Fruit fly (Drosophila melanogaster) whole organism, embryonic: ENCODE results near the gene slf.

Experiments used
- BtbVII ChIP-seq: fragments of 200-800 bp; sonication (Bioruptor generic); optimal IDR thresholded peaks from 3 replicates; lab custom pipeline; 2017; ENCODE audit warnings: missing biosample characterization, mild to moderate bottlenecking, missing genetic modification characterization
- CG10462 ChIP-seq: fragments of 200-800 bp; sonication (Bioruptor generic); optimal IDR thresholded peaks from 2 replicates; lab custom pipeline; 2016; ENCODE audit warnings: missing biosample characterization, missing genetic modification characterization
- CG10543 ChIP-seq: fragments of 200-800 bp; sonication (Bioruptor generic); optimal IDR thresholded peaks from 3 replicates; lab custom pipeline; 2017; ENCODE audit warnings: missing biosample characterization, mild to moderate bottlenecking, missing genetic modification characterization, moderate library complexity
- CG11398 ChIP-seq: fragments of 200-800 bp; sonication (Bioruptor generic); optimal IDR thresholded peaks from 2 replicates; lab custom pipeline; 2016; ENCODE audit warnings: missing biosample characterization, missing genetic modification characterization
- CG16815 ChIP-seq: fragments of 200-800 bp; sonication (Bioruptor generic); optimal IDR thresholded peaks from 3 replicates; lab custom pipeline; 2017; ENCODE audit warnings: missing biosample characterization, mild to moderate bottlenecking, missing genetic modification characterization
- CG18619 ChIP-seq: fragments of 200-800 bp; sonication (Bioruptor generic); optimal IDR thresholded peaks from 3 replicates; lab custom pipeline; 2017; ENCODE audit warnings: missing biosample characterization, mild to moderate bottlenecking, missing genetic modification characterization
- CG31388 ChIP-seq: fragments of 200-800 bp; sonication (Bioruptor generic); optimal IDR thresholded peaks from 2 replicates; lab custom pipeline; 2016; ENCODE audit warnings: missing biosample characterization, missing genetic modification characterization
- CG4282 ChIP-seq: fragments of 200-800 bp; sonication (Bioruptor generic); optimal IDR thresholded peaks from 2 replicates; lab custom pipeline; 2016; ENCODE audit warnings: missing biosample characterization, missing genetic modification characterization
- CG6272 ChIP-seq: fragments of 200-800 bp; sonication (Bioruptor generic); IDR thresholded peaks from 2 replicates; pipeline ENCODE4 v1.3.6; 2022; ENCODE audit warnings: missing biosample characterization, missing genetic modification characterization
- CG6689 ChIP-seq: fragments of 200-800 bp; sonication (Bioruptor generic); IDR thresholded peaks from 2 replicates; pipeline ENCODE4 v1.3.6; 2022; ENCODE audit warnings: missing biosample characterization, missing genetic modification characterization
- CG7963 ChIP-seq: fragments of 200-800 bp; sonication (Bioruptor generic); IDR thresholded peaks from 3 replicates; pipeline ENCODE4 v1.3.6; 2022; ENCODE audit warnings: missing biosample characterization, missing genetic modification characterization; ENCODE audit not compliant: partially characterized antibody
- CG8290 ChIP-seq, 3 experiments: fragments of 200-800 bp; sonication (Bioruptor generic); optimal IDR thresholded peaks; 2 replicates each; lab custom pipeline; 2016 to 2019; ENCODE audit warnings: missing biosample characterization in 3 of 3, missing genetic modification characterization in 3 of 3, mild to moderate bottlenecking in 2 of 3, moderate library complexity in 1 of 3
- CG8359 ChIP-seq: fragments of 200-800 bp; sonication (Bioruptor generic); optimal IDR thresholded peaks from 2 replicates; lab custom pipeline; 2017; ENCODE audit warnings: missing biosample characterization, mild to moderate bottlenecking, missing genetic modification characterization, borderline replicate concordance
- CG8924 ChIP-seq: fragments of 200-800 bp; optimal IDR thresholded peaks from 3 replicates; lab custom pipeline; 2019; ENCODE audit warnings: missing biosample characterization, mild to moderate bottlenecking, missing genetic modification characterization, moderate library complexity
- CG9932 ChIP-seq: fragments of 200-800 bp; sonication (Bioruptor generic); IDR thresholded peaks from 2 replicates; pipeline ENCODE4 v1.3.6; 2022; ENCODE audit warnings: missing biosample characterization, missing genetic modification characterization
- D ChIP-seq, 2 experiments: fragments of 200-800 bp in 1 of 2; fragments of >200 bp in 1 of 2; sonication (Bioruptor generic) in 1 of 2; optimal IDR thresholded peaks; 2 replicates in 1 of 2; 3 replicates in 1 of 2; lab custom pipeline; 2017; ENCODE audit warnings: mild to moderate bottlenecking in 1 of 2, missing biosample characterization in 1 of 2, missing genetic modification characterization in 1 of 2, missing genetic modification reagents in 1 of 2
- D19A ChIP-seq: fragments of 200-800 bp; optimal IDR thresholded peaks from 3 replicates; lab custom pipeline; 2019; ENCODE audit warnings: missing biosample characterization, mild to moderate bottlenecking, missing genetic modification characterization, moderate library complexity
- Dad ChIP-seq: fragments of 200-800 bp; sonication (Bioruptor generic); optimal IDR thresholded peaks from 3 replicates; lab custom pipeline; 2016; ENCODE audit warnings: missing biosample characterization, missing genetic modification characterization
- Dfd ChIP-seq, 2 experiments: fragments of >200 bp; optimal IDR thresholded peaks; 2 replicates each; lab custom pipeline; 2017; ENCODE audit warnings: missing biosample characterization in 2 of 2, missing genetic modification characterization in 2 of 2
- H15 ChIP-seq: fragments of 200-800 bp; sonication (Bioruptor generic); IDR thresholded peaks from 3 replicates; pipeline ENCODE4 v1.3.6; 2022; ENCODE audit warnings: missing biosample characterization, missing genetic modification characterization
- HLH3B ChIP-seq: fragments of 200-800 bp; sonication (Bioruptor generic); IDR thresholded peaks from 2 replicates; pipeline ENCODE4 v1.3.6; 2022; ENCODE audit warnings: missing biosample characterization, missing genetic modification characterization
- Kr ChIP-seq: fragments of 200-800 bp; sonication (Bioruptor generic); optimal IDR thresholded peaks from 2 replicates; lab custom pipeline; 2017; ENCODE audit warnings: missing biosample characterization, mild to moderate bottlenecking, missing genetic modification characterization
- MTF-1 ChIP-seq: fragments of 200-800 bp; sonication (Bioruptor generic); optimal IDR thresholded peaks from 2 replicates; lab custom pipeline; 2018; ENCODE audit warnings: missing biosample characterization, mild to moderate bottlenecking, missing genetic modification characterization, borderline replicate concordance
- Med ChIP-seq: fragments of 200-800 bp; sonication (Bioruptor generic); peaks from one replicate; lab custom pipeline; 2016; ENCODE audit warnings: missing biosample characterization, missing genetic modification characterization, mild to moderate bottlenecking, inconsistent platforms, moderate library complexity
- NfI ChIP-seq: fragments of 200-800 bp; sonication (Bioruptor generic); optimal IDR thresholded peaks from 3 replicates; lab custom pipeline; 2018; ENCODE audit warnings: missing biosample characterization, mild to moderate bottlenecking, missing genetic modification characterization, moderate library complexity
- Optix ChIP-seq: fragments of 200-800 bp; sonication (Bioruptor generic); IDR thresholded peaks from 3 replicates; pipeline ENCODE4 v1.3.6; 2022; ENCODE audit warnings: missing biosample characterization, missing genetic modification characterization
- Spps ChIP-seq: fragments of 200-800 bp; sonication (Bioruptor generic); optimal IDR thresholded peaks from 2 replicates; lab custom pipeline; 2018; ENCODE audit warnings: missing biosample characterization, mild to moderate bottlenecking, missing genetic modification characterization
- ash1 ChIP-seq: fragments of 200-800 bp; sonication (Bioruptor generic); optimal IDR thresholded peaks from 2 replicates; lab custom pipeline; 2018; ENCODE audit warnings: missing biosample characterization, mild to moderate bottlenecking, missing genetic modification characterization
- br ChIP-seq: fragments of >200 bp; optimal IDR thresholded peaks from 2 replicates; lab custom pipeline; 2017
- chinmo ChIP-seq: fragments of 200-800 bp; sonication (Bioruptor generic); IDR thresholded peaks from 4 replicates; pipeline ENCODE4 v1.3.6; 2022; ENCODE audit warnings: missing biosample characterization, missing genetic modification characterization; ENCODE audit not compliant: partially characterized antibody
- chm ChIP-seq: fragments of 200-800 bp; sonication (Bioruptor generic); IDR thresholded peaks from 2 replicates; pipeline ENCODE4 v1.3.6; 2022; ENCODE audit warnings: missing biosample characterization, missing genetic modification characterization
- croc ChIP-seq: fragments of 200-800 bp; sonication (Bioruptor generic); conservative IDR thresholded peaks from 3 replicates; pipeline ENCODE4 v1.3.6; 2022; ENCODE audit warnings: missing biosample characterization, missing genetic modification characterization
- ewg ChIP-seq: fragments of 200-800 bp; sonication (Bioruptor generic); optimal IDR thresholded peaks from 3 replicates; lab custom pipeline; 2017; ENCODE audit warnings: mild to moderate bottlenecking, missing biosample characterization, missing genetic modification reagents, missing genetic modification characterization
- fd64A ChIP-seq: fragments of 200-800 bp; sonication (Bioruptor generic); optimal IDR thresholded peaks from 3 replicates; lab custom pipeline; 2018; ENCODE audit warnings: missing biosample characterization, mild to moderate bottlenecking, missing genetic modification characterization
- ham ChIP-seq: fragments of 200-800 bp; sonication (Bioruptor generic); IDR thresholded peaks from 2 replicates; pipeline ENCODE4 v1.3.6; 2022; ENCODE audit warnings: missing biosample characterization, missing genetic modification characterization
- hb ChIP-seq: fragments of 200-800 bp; sonication (Bioruptor generic); IDR thresholded peaks from 3 replicates; pipeline ENCODE4 v1.3.6; 2022; ENCODE audit warnings: missing biosample characterization, missing genetic modification characterization; ENCODE audit not compliant: partially characterized antibody
- hbn ChIP-seq: fragments of 200-800 bp; sonication (Bioruptor generic); IDR thresholded peaks from 2 replicates; pipeline ENCODE4 v1.3.6; 2022; ENCODE audit warnings: missing biosample characterization, missing genetic modification characterization; ENCODE audit not compliant: partially characterized antibody
- hkb ChIP-seq, 2 experiments: fragments of 200-800 bp in 1 of 2; fragments of >200 bp in 1 of 2; sonication (Bioruptor generic) in 1 of 2; IDR thresholded peaks in 1 of 2; optimal IDR thresholded peaks in 1 of 2; 2 replicates each; pipeline versions ENCODE4 v1.3.6 to Lab custom; 2017 to 2022; ENCODE audit warnings: missing biosample characterization in 1 of 2, missing genetic modification characterization in 1 of 2
- jing ChIP-seq: fragments of 200-800 bp; sonication (Bioruptor generic); optimal IDR thresholded peaks from 2 replicates; lab custom pipeline; 2018; ENCODE audit warnings: missing biosample characterization, mild to moderate bottlenecking, missing genetic modification characterization
- mam ChIP-seq: fragments of 200-800 bp; sonication (Bioruptor generic); optimal IDR thresholded peaks from 3 replicates; lab custom pipeline; 2016; ENCODE audit warnings: missing biosample characterization, missing genetic modification characterization
- nerfin-1 ChIP-seq: fragments of 200-800 bp; sonication (Bioruptor generic); optimal IDR thresholded peaks from 3 replicates; lab custom pipeline; 2019; ENCODE audit warnings: missing biosample characterization, mild to moderate bottlenecking, missing genetic modification characterization, moderate library complexity
- pfk ChIP-seq: fragments of 200-800 bp; sonication (Bioruptor generic); optimal IDR thresholded peaks from 2 replicates; lab custom pipeline; 2018; ENCODE audit warnings: missing biosample characterization, mild to moderate bottlenecking, missing genetic modification characterization, moderate library complexity
- row ChIP-seq: fragments of 200-800 bp; sonication (Bioruptor generic); IDR thresholded peaks from 3 replicates; pipeline ENCODE4 v1.3.6; 2022; ENCODE audit warnings: missing biosample characterization, missing genetic modification characterization
- so ChIP-seq: fragments of 200-800 bp; sonication (Bioruptor generic); IDR thresholded peaks from 3 replicates; pipeline ENCODE4 v1.3.6; 2022; ENCODE audit warnings: missing biosample characterization, missing genetic modification characterization
- sob ChIP-seq: fragments of 200-800 bp; sonication (Bioruptor generic); IDR thresholded peaks from 2 replicates; pipeline ENCODE4 v1.3.6; 2022; ENCODE audit warnings: missing biosample characterization, missing genetic modification characterization
- trem ChIP-seq: fragments of 200-800 bp; optimal IDR thresholded peaks from 3 replicates; lab custom pipeline; 2019; ENCODE audit warnings: missing biosample characterization, mild to moderate bottlenecking, missing genetic modification characterization, moderate library complexity
- tup ChIP-seq: fragments of 200-800 bp; sonication (Bioruptor generic); optimal IDR thresholded peaks from 2 replicates; lab custom pipeline; 2016; ENCODE audit warnings: missing biosample characterization, mild to moderate bottlenecking, missing genetic modification characterization, moderate library complexity
- twi ChIP-seq: fragments of 200-800 bp; optimal IDR thresholded peaks from 2 replicates; lab custom pipeline; 2019; ENCODE audit warnings: missing biosample characterization, mild to moderate bottlenecking, missing genetic modification characterization, moderate library complexity

Gene slf

dm6 chr2L:4838494-4839320 is 37.0 kb upstream of the slf start (continued):
- TF ChIP-seq Dfd (GFP tag; optimal IDR thresholded peaks at IDR 0.05; lab: Kevin White, UChicago) (no peak), Dad (GFP tag; lab: Kevin White, UChicago) (no peak), hb (no peak), jing (GFP tag; lab: Kevin White, UChicago) (no peak), tup (peak; percentile 3), Spps (tag; lab: Kevin White, UChicago) (peak; percentile 5), nerfin-1 (tag; lab: Kevin White, UChicago) (peak; percentile 60), twi (tag; lab: Kevin White, UChicago) (no peak), CG9932 (GFP tag; lab: Robert Waterston, UW) (no peak), CG16815 (GFP tag; lab: Kevin White, UChicago) (no peak), CG10462 (GFP tag; lab: Kevin White, UChicago) (no peak), HLH3B (GFP tag; lab: Robert Waterston, UW) (peak; percentile 15; the same call in 1 of the 2 replicates), CG10543 (GFP tag; lab: Kevin White, UChicago) (peak; percentile 32), so (no peak), NfI (GFP tag; lab: Kevin White, UChicago) (no peak), ash1 (no peak), CG7963 (GFP tag; lab: Robert Waterston, UW) (no peak), CG8359 (GFP tag; lab: Kevin White, UChicago) (peak; percentile 24), row (GFP tag; lab: Robert Waterston, UW) (no peak), Med (GFP tag; lab: Kevin White, UChicago) (peak; percentile 65), D (optimal IDR thresholded peaks at IDR 0.05; lab: Kevin White, UChicago) (no peak), D (GFP tag; optimal IDR thresholded peaks at IDR 0.05; lab: Kevin White, UChicago) (peak; percentile 49), croc (GFP tag; lab: Robert Waterston, UW) (no peak), ewg (GFP tag; lab: Kevin White, UChicago) (peak; percentile 1), CG6689 (GFP tag; lab: Robert Waterston, UW) (no peak), hkb (optimal IDR thresholded peaks at IDR 0.05; lab: Kevin White, UChicago) (no peak), hkb (GFP tag; IDR thresholded peaks at IDR 0.05; lab: Robert Waterston, UW) (0 out of 2 replicates have a peak, but pooled peaks have one; percentile 47), CG6272 (GFP tag; lab: Robert Waterston, UW) (no peak), chm (GFP tag; lab: Robert Waterston, UW) (no peak), sob (0 out of 2 replicates have a peak, but pooled peaks have one; percentile 38), H15 (GFP tag; lab: Robert Waterston, UW) (no peak), CG8924 (no peak), pfk (GFP tag; lab: Kevin White, UChicago) (peak; percentile 47), chinmo (GFP tag; lab: Robert Waterston, UW) (no peak), MTF-1 (GFP tag; lab: Kevin White, UChicago) (peak; percentile 54), CG4282 (GFP tag; lab: Kevin White, UChicago) (no peak), D19A (no peak), BtbVII (GFP tag; lab: Kevin White, UChicago) (no peak), mam (GFP tag; lab: Kevin White, UChicago) (no peak), br (lab: Kevin White, UChicago) (no peak), trem (tag; lab: Kevin White, UChicago) (no peak), fd64A (GFP tag; lab: Kevin White, UChicago) (peak; percentile 92), CG18619 (GFP tag; lab: Kevin White, UChicago) (no peak), CG31388 (GFP tag; lab: Kevin White, UChicago) (no peak), hbn (GFP tag; lab: Robert Waterston, UW) (no peak), CG11398 (GFP tag; lab: Kevin White, UChicago) (peak; percentile 34), ham (GFP tag; lab: Robert Waterston, UW) (no peak), Kr (GFP tag; lab: Kevin White, UChicago) (no peak), Optix (GFP tag; lab: Robert Waterston, UW) (no peak), CG8290 (GFP tag; optimal IDR thresholded peaks at IDR 0.05; lab: Kevin White, UChicago) (no peak), CG8290 (tag; optimal IDR thresholded peaks at IDR 0.05; lab: Kevin White, UChicago) (no peak)
